Fruit fly (Drosophila melanogaster) ovary, adult (tissue): ENCODE data around the gene Plp.

ENCODE experiments used
- CG17801 ChIP-seq: fragments of 200-800 bp; optimal IDR thresholded peaks from 2 replicates; lab custom pipeline; 2019; ENCODE audit warnings: missing biosample characterization, mild to moderate bottlenecking, missing genetic modification characterization, moderate library complexity; ENCODE audit not compliant: partially characterized antibody

Gene Plp

DNA sequence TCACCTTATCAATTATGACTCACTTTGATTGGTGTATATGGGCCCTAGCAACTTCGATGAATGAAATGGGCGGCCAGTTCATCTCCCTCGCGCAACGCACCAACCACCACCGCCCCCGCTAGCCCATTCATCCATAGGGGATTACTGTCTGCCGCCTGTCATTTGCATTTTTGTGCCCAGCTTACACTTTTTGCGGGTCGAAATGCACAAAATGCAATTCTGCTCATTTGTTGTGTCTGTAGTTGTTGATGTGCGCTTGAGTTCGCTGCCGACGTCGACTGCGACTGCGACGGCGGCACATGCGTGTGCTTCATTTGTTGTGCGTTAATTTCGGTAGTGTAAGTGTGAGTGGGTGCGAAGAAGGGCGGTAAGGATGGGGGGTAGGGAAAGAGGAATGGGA lies 6.5 kb upstream of the Plp start:
- no peak for TF ChIP-seq CG17801 (GFP tag; lab: Kevin White, UChicago)

DNA sequence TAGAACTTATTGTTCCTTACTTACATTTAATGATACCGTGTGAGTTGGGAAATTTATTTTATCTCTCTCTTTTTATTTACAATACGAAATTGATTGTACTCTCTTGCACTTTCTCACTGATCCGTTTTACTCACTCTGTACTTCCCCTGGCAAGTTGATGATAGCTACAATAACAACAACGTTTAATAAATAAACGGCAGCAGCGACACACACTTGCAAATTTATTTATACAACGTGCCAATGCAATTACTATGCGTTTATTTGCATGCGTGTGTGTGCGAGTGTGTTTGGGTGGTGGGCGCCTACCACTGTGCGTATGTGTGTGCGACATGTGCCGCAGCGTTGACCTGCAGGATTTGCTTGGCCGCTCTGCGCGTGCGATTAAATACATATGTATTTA lies 5.0 kb upstream of the Plp start:
- TF ChIP-seq CG17801 (GFP tag; lab: Kevin White, UChicago), result no peak

DNA sequence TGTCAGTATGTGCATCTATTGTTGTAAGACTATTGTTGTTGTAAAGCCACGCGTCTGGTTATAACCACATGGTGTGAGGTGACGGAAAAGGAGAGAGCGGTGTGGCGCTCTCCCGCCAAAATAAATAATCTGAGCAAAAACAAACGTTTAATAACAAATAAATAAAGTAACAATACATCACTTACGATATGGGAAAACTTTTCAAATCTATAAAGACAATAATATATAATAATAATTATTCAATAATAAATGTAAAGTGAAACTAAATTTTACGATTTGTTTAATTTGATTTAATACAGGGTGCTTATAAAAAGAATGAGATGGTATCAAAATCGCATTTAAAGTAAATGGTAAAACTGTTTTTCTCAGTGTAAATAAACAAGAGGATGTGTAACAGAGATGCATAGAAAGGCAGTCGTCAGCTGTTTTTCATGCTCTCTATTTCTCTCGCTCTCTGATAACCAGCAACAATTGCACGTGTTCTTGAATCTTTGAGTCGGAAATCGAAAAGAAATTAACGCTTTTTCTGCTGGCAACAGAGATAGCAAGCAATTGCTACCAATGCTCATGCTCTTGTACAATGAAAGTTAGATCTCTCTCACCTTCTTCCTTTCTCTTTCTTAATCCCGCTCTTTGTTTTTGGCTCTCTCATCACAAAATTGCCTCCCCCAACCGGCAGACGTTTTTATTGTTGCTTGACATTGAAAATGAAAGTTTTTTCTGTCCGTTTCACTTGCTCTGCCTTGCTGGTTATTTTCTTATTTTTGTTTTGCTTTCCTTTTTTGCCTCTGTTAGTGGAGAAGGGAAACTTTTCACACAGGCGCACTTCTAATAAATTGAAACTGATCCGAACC lies 4.4 kb upstream of the Plp start:
- peak; percentile 86 for TF ChIP-seq CG17801 (GFP tag; lab: Kevin White, UChicago)

DNA sequence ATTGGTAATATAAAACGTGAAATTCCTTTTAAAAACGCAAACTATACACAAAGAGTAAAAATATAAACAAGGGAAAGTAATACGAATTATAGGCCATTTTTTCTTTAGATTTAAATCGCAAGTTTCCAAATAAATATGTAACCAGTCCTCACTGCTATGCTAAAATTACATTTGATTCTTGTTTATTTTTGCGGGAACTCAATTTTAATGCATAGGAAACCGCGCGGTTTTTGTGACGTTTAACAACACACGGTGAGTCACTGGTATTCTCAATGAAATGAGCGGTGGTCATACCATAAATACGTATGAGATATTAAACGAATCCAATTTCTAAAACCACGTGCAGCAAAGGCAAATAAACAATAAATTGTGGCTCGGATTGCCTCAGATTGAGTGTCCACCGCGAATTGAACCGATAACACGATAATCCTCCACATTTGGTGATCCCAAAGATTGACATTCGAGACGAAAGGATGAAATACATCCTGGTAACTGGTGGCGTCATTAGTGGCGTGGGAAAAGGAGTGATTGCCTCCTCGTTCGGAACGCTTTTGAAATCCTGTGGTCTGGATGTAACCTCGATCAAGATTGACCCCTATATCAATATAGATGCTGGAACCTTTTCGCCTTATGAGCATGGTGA lies 3.5 kb upstream of the Plp start, which contains the start of gene Ctps:
Gene Ctps (plus strand): TSS at position 37 of the 643 bp plus-strand sequence.
- TF ChIP-seq CG17801 (GFP tag; lab: Kevin White, UChicago), result no peak

DNA sequence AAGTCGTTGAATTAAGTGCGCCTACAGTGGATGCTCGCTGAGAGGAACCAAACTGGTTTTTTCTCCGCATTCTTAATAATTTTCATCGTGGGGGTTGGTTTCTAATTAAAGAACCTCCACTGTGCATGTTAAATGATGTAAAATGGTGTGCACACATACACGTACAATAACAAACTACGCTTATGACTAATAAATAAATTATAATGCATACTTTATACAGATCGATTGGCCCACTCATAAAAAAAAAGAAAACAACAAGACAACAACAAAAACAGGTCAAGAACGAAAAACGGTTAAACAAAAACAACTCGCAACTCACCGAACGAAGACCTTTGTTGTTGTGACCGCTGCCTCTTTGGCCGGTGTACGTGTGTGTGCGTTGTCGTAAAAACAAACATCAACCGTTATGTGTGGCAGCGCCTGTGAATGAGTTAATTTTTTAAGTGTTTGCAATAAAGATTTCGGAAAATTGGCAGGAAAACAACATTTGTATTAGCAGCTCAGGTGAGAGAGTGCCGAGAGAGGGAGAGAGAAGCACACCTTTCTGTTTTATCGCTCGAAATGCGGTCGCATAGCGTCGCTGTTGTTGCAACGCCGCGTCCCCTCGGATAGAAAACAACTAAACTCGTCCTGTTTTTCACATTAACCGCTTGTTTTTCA lies 465 bp downstream of the Plp start:
- peak; percentile 44 for TF ChIP-seq CG17801 (GFP tag; lab: Kevin White, UChicago)

DNA sequence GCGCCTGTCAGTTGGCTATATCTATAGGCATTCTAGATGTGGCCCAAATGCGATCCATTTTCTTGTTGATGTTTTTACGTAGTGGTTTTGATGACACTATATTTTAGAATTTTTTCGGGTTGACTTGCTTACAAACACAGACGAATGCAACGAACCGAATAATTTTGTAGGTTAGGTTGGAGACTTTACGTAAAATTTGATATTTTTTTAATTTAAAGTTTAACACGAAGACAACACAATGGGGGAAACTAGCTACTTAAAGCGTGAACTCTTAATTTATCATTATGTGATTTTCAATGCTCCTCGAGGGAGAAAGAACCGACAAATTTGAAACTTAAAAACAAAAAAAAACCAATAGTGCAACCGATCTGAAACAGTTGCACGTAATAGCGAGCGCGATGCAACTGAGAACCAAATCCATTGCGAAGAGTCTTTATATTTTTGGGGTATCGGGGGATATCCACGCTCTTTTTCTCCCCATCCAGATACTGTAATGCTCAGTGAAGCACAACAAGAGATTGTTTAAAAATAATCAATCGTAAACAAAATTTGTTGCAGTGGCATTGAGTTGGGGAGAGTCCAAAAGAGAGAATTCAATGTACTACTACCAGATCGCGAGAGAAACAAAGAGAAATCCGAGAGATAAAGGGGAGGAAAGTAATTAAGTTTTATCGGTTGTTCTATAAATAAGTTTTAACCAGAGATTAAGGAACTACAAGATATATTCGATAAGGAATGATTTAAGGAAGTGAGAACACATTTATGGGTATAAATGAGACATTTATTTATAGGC lies 4.4 kb downstream of the Plp start:
- TF ChIP-seq CG17801 (GFP tag; lab: Kevin White, UChicago), result no peak

DNA sequence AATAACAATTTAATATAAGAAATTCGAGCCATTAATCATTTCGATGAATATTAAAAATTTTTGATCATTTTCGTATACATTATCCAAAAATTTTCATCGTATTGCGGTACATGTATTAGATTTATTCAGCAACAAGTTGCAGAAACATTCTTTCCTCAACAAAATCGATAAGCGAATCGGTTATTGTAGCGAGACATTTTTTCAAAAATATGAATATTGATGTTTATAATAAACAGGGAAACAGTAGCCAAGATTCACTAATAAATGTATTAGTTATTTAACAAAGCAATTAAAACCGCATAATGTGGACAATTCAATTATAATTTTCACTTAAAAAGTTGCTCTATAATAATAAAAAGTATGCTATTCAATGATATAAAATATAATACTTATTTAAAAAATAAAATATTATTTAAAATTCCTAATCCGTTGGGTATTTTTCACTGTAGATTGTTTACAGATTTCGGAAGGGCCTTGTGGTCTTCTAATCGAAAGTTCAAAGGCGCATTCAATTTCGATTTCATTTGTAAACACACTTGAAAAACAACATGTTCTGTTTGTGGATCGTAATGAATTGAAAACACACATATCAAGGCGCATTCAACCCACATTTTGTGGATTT lies 5.3 kb downstream of the Plp start:
- TF ChIP-seq CG17801 (GFP tag; lab: Kevin White, UChicago), result no peak

DNA sequence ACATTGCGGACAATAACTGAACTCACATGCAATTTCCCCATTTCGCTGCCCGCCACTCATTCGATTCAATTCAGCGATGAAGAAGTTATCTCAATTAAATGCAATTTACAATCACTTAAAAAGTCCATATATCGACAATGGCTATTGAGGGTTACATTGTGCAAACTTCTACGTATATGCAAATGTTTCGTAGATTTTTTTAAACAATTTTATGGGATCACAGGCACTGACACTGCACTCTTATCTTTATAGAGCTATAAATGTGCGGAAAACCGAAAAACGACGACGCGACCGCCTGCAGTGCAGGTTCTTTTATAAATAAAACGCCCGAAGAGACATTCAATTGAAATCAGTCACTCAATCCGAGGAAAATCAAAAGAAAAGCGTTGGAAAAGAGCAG lies 6.2 kb downstream of the Plp start:
- TF ChIP-seq CG17801 (GFP tag; lab: Kevin White, UChicago), result no peak

DNA sequence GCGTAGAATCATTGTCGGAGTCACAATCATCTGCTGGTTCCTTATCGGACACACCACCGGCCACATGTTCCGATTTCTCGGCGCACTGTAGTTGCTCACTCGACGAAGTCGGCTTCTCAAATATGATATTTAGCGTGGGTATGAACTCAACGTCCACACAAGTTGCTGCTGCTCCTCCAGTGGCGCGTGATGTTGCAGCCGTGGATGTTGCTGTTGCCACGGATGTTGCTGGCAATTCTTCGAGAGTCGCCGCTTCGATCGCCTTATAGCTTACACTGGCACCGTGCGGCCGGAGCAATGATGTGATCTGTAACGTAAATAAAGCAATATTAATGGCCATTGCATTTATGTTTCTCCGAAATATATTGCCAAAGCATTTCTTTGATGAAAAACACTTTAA lies 10.2 kb downstream of the Plp start:
- TF ChIP-seq CG17801 (GFP tag; lab: Kevin White, UChicago), result no peak

DNA sequence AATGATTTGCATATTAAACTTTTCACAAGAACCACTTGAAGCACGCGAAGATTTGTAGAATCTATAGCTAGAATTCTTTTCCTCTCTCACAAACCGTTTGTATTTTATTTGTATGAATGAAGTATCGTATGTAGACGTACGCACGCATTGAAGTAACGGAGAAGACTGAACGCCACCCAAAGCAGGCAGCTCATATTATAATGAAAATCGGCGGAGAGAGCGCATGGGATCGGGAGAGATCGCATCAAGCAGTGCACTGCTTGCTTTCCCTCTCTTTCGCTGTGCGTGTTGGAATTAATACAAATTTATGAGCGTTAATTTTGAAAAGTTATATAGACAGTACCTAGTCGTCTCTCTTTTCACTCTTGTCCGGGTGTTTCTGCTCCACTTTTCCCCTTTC lies 15.2 kb downstream of the Plp start:
- no peak for TF ChIP-seq CG17801 (GFP tag; lab: Kevin White, UChicago)

DNA sequence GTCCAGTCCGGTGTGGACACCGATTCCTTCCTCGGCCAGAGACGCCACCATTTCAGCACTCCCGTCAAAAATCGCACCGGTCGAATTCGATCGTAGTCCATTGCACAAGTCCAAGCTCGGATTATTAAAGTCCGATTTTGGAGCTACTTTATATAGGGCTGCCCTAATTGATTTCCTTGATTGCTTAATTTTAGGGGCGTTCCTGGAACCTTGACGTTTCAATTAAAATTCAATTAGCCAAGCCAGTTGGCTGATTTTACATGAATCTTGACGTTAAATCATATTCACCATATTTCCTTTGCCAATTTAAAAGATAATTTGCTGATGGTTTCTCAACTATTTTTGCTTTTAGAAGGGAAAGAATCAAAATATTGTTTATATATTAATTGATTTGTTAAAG lies 16.2 kb downstream of the Plp start, which contains the start of gene Or71a:
Gene Or71a (minus strand): TSS at position 101 of the 400 bp plus-strand sequence.
- no peak for TF ChIP-seq CG17801 (GFP tag; lab: Kevin White, UChicago)

DNA sequence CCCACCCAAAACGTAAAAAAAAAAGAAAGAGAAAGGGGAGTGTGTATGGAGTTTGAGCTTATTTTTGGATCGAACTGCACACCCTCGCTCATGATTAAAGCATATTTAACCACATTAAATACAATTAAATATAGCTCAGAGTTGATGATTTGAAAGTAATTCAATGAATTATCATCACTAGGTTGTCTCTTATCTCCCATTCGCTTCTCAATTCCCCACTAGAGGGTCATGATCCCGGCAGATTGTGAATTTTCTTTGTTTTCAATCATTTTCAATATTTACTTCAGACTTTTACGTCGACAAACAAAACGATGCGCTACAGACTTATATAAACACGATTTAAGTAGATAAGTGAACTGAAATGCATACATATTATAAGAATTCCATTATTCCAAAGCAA lies 18.1 kb downstream of the Plp start:
- TF ChIP-seq CG17801 (GFP tag; lab: Kevin White, UChicago), result no peak

DNA sequence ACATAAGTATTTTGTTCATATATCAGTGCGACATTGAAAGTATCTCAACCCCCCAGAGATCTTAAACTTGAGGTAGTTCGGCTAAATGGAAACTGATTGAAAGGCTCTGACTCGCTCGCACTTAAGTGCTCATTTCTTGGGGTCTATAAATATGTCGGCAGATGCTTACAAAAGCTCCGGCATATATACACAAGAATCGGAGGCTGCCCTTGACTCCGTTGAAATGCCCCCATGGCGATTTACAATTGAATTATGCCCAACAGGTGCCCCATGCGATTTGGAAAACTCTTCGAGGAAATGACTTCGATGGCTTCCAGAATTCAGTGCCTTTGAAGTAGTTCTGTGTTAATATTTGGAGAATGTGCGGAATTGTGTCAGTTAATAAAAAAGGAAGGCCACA lies 20.8 kb downstream of the Plp start:
- no peak for TF ChIP-seq CG17801 (GFP tag; lab: Kevin White, UChicago)

DNA sequence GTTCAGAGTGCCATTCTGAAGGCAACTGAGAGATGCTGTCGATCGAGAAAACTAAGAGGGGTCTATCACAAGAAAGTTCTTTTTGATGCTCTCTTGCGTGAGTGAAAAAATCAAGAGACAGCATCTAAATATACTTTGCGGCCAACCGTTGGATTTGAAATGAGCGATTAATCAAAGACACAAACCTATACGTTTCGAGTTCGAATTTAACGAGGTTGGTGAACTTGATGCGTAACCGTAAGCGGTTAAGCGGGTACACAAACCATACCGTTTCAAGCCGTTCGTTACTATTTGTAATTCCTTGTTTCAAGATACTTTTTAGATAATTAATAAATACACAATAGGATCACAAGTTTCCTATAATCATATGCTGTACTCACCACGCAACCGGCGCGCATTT lies 22.4 kb downstream of the Plp start:
- no peak for TF ChIP-seq CG17801 (GFP tag; lab: Kevin White, UChicago)
